Fruit fly (Drosophila melanogaster) whole organism, prepupa: ENCODE measurements around the gene yellow-c.

Source experiments
- CG16779 ChIP-seq: fragments of 200-800 bp; sonication (Bioruptor generic); optimal IDR thresholded peaks from 3 replicates; lab custom pipeline; 2017; ENCODE audit warnings: missing biosample characterization, mild to moderate bottlenecking, missing genetic modification characterization
- CG6808 ChIP-seq: fragments of 200-800 bp; sonication (Bioruptor generic); optimal IDR thresholded peaks from 3 replicates; lab custom pipeline; 2017; ENCODE audit warnings: missing biosample characterization, missing genetic modification characterization, mild to moderate bottlenecking, moderate library complexity, missing genetic modification reagents
- CG7368 ChIP-seq: fragments of 200-800 bp; sonication (Bioruptor generic); optimal IDR thresholded peaks from 3 replicates; lab custom pipeline; 2016; ENCODE audit warnings: missing biosample characterization, missing genetic modification characterization
- Gug ChIP-seq: fragments of 200-800 bp; sonication (Bioruptor generic); IDR thresholded peaks from 2 replicates; pipeline ENCODE4 v1.3.6; 2022; ENCODE audit warnings: missing biosample characterization, missing genetic modification characterization
- fkh ChIP-seq: fragments of 200-800 bp; sonication (Bioruptor generic); optimal IDR thresholded peaks from 3 replicates; lab custom pipeline; 2017; ENCODE audit warnings: missing biosample characterization, mild to moderate bottlenecking, missing genetic modification characterization, moderate library complexity
- spab ChIP-seq: fragments of 200-800 bp; sonication (Bioruptor generic); optimal IDR thresholded peaks from 2 replicates; lab custom pipeline; 2017; ENCODE audit warnings: missing biosample characterization, mild to moderate bottlenecking, missing genetic modification characterization, missing genetic modification reagents

DNA sequence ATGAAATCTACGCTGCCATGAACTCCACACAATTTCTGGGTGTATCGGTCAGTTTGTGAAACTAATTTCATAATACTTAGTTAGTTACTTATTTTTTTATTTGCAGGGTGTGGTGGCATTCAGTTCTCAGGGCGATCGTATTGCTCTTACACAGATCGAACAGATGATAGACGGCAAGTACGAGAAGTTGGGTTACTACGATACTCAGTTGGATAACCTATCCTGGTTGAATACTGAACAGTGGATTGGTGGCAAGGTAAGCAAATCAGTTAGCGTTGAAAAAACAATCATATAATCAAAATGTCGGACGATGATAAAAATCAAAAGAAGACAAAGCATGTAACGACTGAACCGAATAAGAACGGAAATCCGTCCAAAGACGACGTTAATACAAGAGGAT is 8.6 kb upstream of the yellow-c start, which contains the start of gene CG33310:
- TF ChIP-seq CG16779 (tag; lab: Kevin White, UChicago) (no peak), fkh (GFP tag; lab: Kevin White, UChicago) (no peak), spab (GFP tag; lab: Kevin White, UChicago) (no peak), CG7368 (GFP tag; lab: Kevin White, UChicago) (no peak), CG6808 (GFP tag; lab: Kevin White, UChicago) (no peak), Gug (GFP tag; lab: Robert Waterston, UW) (no peak)
